Fruit fly (Drosophila melanogaster) whole organism, embryonic: Measurements from ENCODE around the gene CG1910.

Source experiments
- ATbp ChIP-seq: fragments of 200-800 bp; sonication (Bioruptor generic); optimal IDR thresholded peaks from 2 replicates; lab custom pipeline; 2017; ENCODE audit warnings: missing biosample characterization, mild to moderate bottlenecking, missing genetic modification characterization, missing genetic modification reagents
- Adf1 ChIP-seq: fragments of 200-800 bp; sonication (Bioruptor generic); IDR thresholded peaks from 2 replicates; pipeline ENCODE4 v1.3.6; 2022; ENCODE audit warnings: missing biosample characterization, missing genetic modification characterization
- Bteb2 ChIP-seq: fragments of 200-800 bp; sonication (Bioruptor generic); optimal IDR thresholded peaks from 2 replicates; lab custom pipeline; 2016; ENCODE audit warnings: missing biosample characterization, missing genetic modification characterization
- CG10274 ChIP-seq: fragments of 200-800 bp; sonication (Bioruptor generic); optimal IDR thresholded peaks from 3 replicates; lab custom pipeline; 2017; ENCODE audit warnings: missing biosample characterization, mild to moderate bottlenecking, missing genetic modification characterization
- CG11723 ChIP-seq: fragments of 200-800 bp; sonication (Bioruptor generic); optimal IDR thresholded peaks from 2 replicates; lab custom pipeline; 2017; ENCODE audit warnings: missing biosample characterization, mild to moderate bottlenecking, missing genetic modification characterization
- CG12155 ChIP-seq: fragments of 200-800 bp; sonication (Bioruptor generic); optimal IDR thresholded peaks from 3 replicates; lab custom pipeline; 2016; ENCODE audit warnings: missing biosample characterization, missing genetic modification characterization
- CG14014 ChIP-seq: fragments of 200-800 bp; sonication (Bioruptor generic); IDR thresholded peaks from 2 replicates; pipeline ENCODE4 v1.3.6; 2022; ENCODE audit warnings: missing biosample characterization, missing genetic modification characterization
- CG18476 ChIP-seq: fragments of 200-800 bp; sonication (Bioruptor generic); optimal IDR thresholded peaks from 2 replicates; lab custom pipeline; 2016; ENCODE audit warnings: missing biosample characterization, mild to moderate bottlenecking, missing genetic modification characterization
- CG18764 ChIP-seq: fragments of 200-800 bp; sonication (Bioruptor generic); optimal IDR thresholded peaks from 3 replicates; lab custom pipeline; 2016; ENCODE audit warnings: missing biosample characterization, missing genetic modification characterization
- CG2116 ChIP-seq: fragments of 200-800 bp; sonication (Bioruptor generic); optimal IDR thresholded peaks from 3 replicates; lab custom pipeline; 2018; ENCODE audit warnings: missing biosample characterization, mild to moderate bottlenecking, missing genetic modification characterization
- CG2712 ChIP-seq: fragments of 200-800 bp; optimal IDR thresholded peaks from 3 replicates; lab custom pipeline; 2019; ENCODE audit warnings: missing biosample characterization, mild to moderate bottlenecking, missing genetic modification characterization, moderate library complexity
- CG3065 ChIP-seq: fragments of 200-800 bp; sonication (Bioruptor generic); optimal IDR thresholded peaks from 2 replicates; lab custom pipeline; 2016; ENCODE audit warnings: missing biosample characterization, missing genetic modification characterization
- CG32532 ChIP-seq: fragments of 200-800 bp; sonication (Bioruptor generic); IDR thresholded peaks from 2 replicates; pipeline ENCODE4 v1.3.6; 2022; ENCODE audit warnings: missing biosample characterization, missing genetic modification characterization
- CG3995 ChIP-seq: fragments of 200-800 bp; sonication (Bioruptor generic); optimal IDR thresholded peaks from 3 replicates; lab custom pipeline; 2016; ENCODE audit warnings: missing biosample characterization, missing genetic modification characterization
- CG6254 ChIP-seq: fragments of 200-800 bp; sonication (Bioruptor generic); optimal IDR thresholded peaks from 3 replicates; lab custom pipeline; 2017; ENCODE audit warnings: mild to moderate bottlenecking, missing biosample characterization, missing genetic modification reagents, missing genetic modification characterization
- CG6791 ChIP-seq: fragments of 200-800 bp; sonication (Bioruptor generic); IDR thresholded peaks from 3 replicates; pipeline ENCODE4 v1.3.6; 2022; ENCODE audit warnings: missing biosample characterization, missing genetic modification characterization; ENCODE audit not compliant: partially characterized antibody
- Camta ChIP-seq: fragments of 200-800 bp; sonication (Bioruptor generic); optimal IDR thresholded peaks from 2 replicates; lab custom pipeline; 2016; ENCODE audit warnings: missing biosample characterization, missing genetic modification characterization
- Chrac-16 ChIP-seq: fragments of 200-800 bp; sonication (Bioruptor generic); optimal IDR thresholded peaks from 3 replicates; lab custom pipeline; 2016; ENCODE audit warnings: missing biosample characterization, missing genetic modification characterization
- Deaf1 ChIP-seq: fragments of 200-800 bp; optimal IDR thresholded peaks from 3 replicates; lab custom pipeline; 2019; ENCODE audit warnings: missing biosample characterization, mild to moderate bottlenecking, missing genetic modification characterization, moderate library complexity
- Dp ChIP-seq: fragments of 200-800 bp; sonication (Bioruptor generic); optimal IDR thresholded peaks from 2 replicates; lab custom pipeline; 2018; ENCODE audit warnings: missing biosample characterization, mild to moderate bottlenecking, missing genetic modification characterization, moderate library complexity
- HLH54F ChIP-seq: fragments of 200-800 bp; sonication (Bioruptor generic); optimal IDR thresholded peaks from 3 replicates; lab custom pipeline; 2016; ENCODE audit warnings: missing biosample characterization, missing genetic modification characterization
- Hand ChIP-seq: fragments of 200-800 bp; sonication (Bioruptor generic); optimal IDR thresholded peaks from 2 replicates; lab custom pipeline; 2017; ENCODE audit warnings: mild to moderate bottlenecking, missing biosample characterization, missing genetic modification reagents, missing genetic modification characterization
- Hr3 ChIP-seq: fragments of 200-800 bp; sonication (Bioruptor generic); optimal IDR thresholded peaks from 3 replicates; lab custom pipeline; 2016; ENCODE audit warnings: missing biosample characterization, missing genetic modification characterization
- Kr ChIP-seq: fragments of 200-800 bp; sonication (Bioruptor generic); optimal IDR thresholded peaks from 2 replicates; lab custom pipeline; 2017; ENCODE audit warnings: missing biosample characterization, mild to moderate bottlenecking, missing genetic modification characterization
- Meics ChIP-seq: fragments of 200-800 bp; sonication (Bioruptor generic); optimal IDR thresholded peaks from 2 replicates; lab custom pipeline; 2017; ENCODE audit warnings: missing biosample characterization, mild to moderate bottlenecking, missing genetic modification characterization
- Mes4 ChIP-seq: fragments of 200-800 bp; sonication (Bioruptor generic); optimal IDR thresholded peaks from 2 replicates; lab custom pipeline; 2016; ENCODE audit warnings: missing biosample characterization, missing genetic modification characterization
- Nf-YA ChIP-seq: fragments of 200-800 bp; sonication (Bioruptor generic); IDR thresholded peaks from 2 replicates; pipeline ENCODE4 v1.3.6; 2022; ENCODE audit warnings: missing biosample characterization, missing genetic modification characterization
- Opbp ChIP-seq: fragments of 200-800 bp; sonication (Bioruptor generic); IDR thresholded peaks from 3 replicates; pipeline ENCODE4 v1.3.6; 2022; ENCODE audit warnings: missing biosample characterization, missing genetic modification characterization; ENCODE audit not compliant: partially characterized antibody
- Poxn ChIP-seq: fragments of 200-800 bp; sonication (Bioruptor generic); IDR thresholded peaks from 2 replicates; pipeline ENCODE4 v1.3.6; 2022; ENCODE audit warnings: missing biosample characterization, missing genetic modification characterization
- Side ChIP-seq: fragments of 200-800 bp; sonication (Bioruptor generic); optimal IDR thresholded peaks from 2 replicates; lab custom pipeline; 2016; ENCODE audit warnings: missing biosample characterization, missing genetic modification characterization
- Sox102F ChIP-seq: fragments of 200-800 bp; sonication (Bioruptor generic); optimal IDR thresholded peaks from 2 replicates; lab custom pipeline; 2018; ENCODE audit warnings: missing biosample characterization, mild to moderate bottlenecking, missing genetic modification characterization, moderate library complexity
- Sry-δ ChIP-seq: fragments of 200-800 bp; sonication (Bioruptor generic); optimal IDR thresholded peaks from 2 replicates; lab custom pipeline; 2016; ENCODE audit warnings: missing biosample characterization, missing genetic modification characterization
- az2 ChIP-seq: fragments of 200-800 bp; sonication (Bioruptor generic); optimal IDR thresholded peaks from 3 replicates; lab custom pipeline; 2016; ENCODE audit warnings: missing biosample characterization, missing genetic modification characterization
- bbx ChIP-seq: fragments of 200-800 bp; sonication (Bioruptor generic); IDR thresholded peaks from 2 replicates; pipeline ENCODE4 v1.3.6; 2022; ENCODE audit warnings: missing biosample characterization, missing genetic modification characterization; ENCODE audit not compliant: partially characterized antibody
- chinmo ChIP-seq: fragments of 200-800 bp; sonication (Bioruptor generic); IDR thresholded peaks from 4 replicates; pipeline ENCODE4 v1.3.6; 2022; ENCODE audit warnings: missing biosample characterization, missing genetic modification characterization; ENCODE audit not compliant: partially characterized antibody
- en ChIP-seq: fragments of 200-800 bp; sonication (Bioruptor generic); optimal IDR thresholded peaks from 2 replicates; lab custom pipeline; 2016; ENCODE audit warnings: missing biosample characterization, missing genetic modification characterization
- eyg ChIP-seq: fragments of 200-800 bp; sonication (Bioruptor generic); optimal IDR thresholded peaks from 3 replicates; lab custom pipeline; 2016; ENCODE audit warnings: missing biosample characterization, missing genetic modification characterization
- gt ChIP-seq: fragments of 200-800 bp; sonication (Bioruptor generic); IDR thresholded peaks from 2 replicates; pipeline ENCODE4 v1.3.6; 2022; ENCODE audit warnings: missing biosample characterization, missing genetic modification characterization
- nerfin-2 ChIP-seq: fragments of 200-800 bp; sonication (Bioruptor generic); IDR thresholded peaks from 2 replicates; pipeline ENCODE4 v1.3.6; 2022; ENCODE audit warnings: missing biosample characterization, missing genetic modification characterization; ENCODE audit not compliant: partially characterized antibody
- nom ChIP-seq: fragments of 200-800 bp; sonication (Bioruptor generic); optimal IDR thresholded peaks from 2 replicates; lab custom pipeline; 2017; ENCODE audit warnings: missing biosample characterization, missing genetic modification characterization, mild to moderate bottlenecking, moderate library complexity, missing genetic modification reagents
- sc ChIP-seq, 3 experiments: fragments of >200 bp in 2 of 3; fragments of 200-800 bp in 1 of 3; sonication (Bioruptor generic) in 1 of 3; optimal IDR thresholded peaks; 2 replicates in 2 of 3; 3 replicates in 1 of 3; lab custom pipeline; 2017; ENCODE audit warnings: mild to moderate bottlenecking in 1 of 3, missing biosample characterization in 1 of 3, missing genetic modification characterization in 1 of 3, missing genetic modification reagents in 1 of 3
- sens-2 ChIP-seq: fragments of 200-800 bp; sonication (Bioruptor generic); IDR thresholded peaks from 2 replicates; pipeline ENCODE4 v1.3.6; 2022; ENCODE audit warnings: missing biosample characterization, missing genetic modification characterization
- stwl ChIP-seq: fragments of 200-800 bp; sonication (Bioruptor generic); optimal IDR thresholded peaks from 3 replicates; lab custom pipeline; 2018; ENCODE audit warnings: missing biosample characterization, mild to moderate bottlenecking, missing genetic modification characterization, moderate library complexity
- tgo ChIP-seq: fragments of 200-800 bp; sonication (Bioruptor generic); IDR thresholded peaks from 3 replicates; pipeline ENCODE4 v1.3.6; 2022; ENCODE audit warnings: missing biosample characterization, missing genetic modification characterization
- tin ChIP-seq: fragments of 200-800 bp; sonication (Bioruptor generic); optimal IDR thresholded peaks from 3 replicates; lab custom pipeline; 2016; ENCODE audit warnings: missing biosample characterization, missing genetic modification characterization
- usp ChIP-seq: fragments of >200 bp; optimal IDR thresholded peaks from 2 replicates; lab custom pipeline; 2017; ENCODE audit warnings: missing biosample characterization, missing genetic modification characterization
- wdn ChIP-seq: fragments of 200-800 bp; sonication (Bioruptor generic); IDR thresholded peaks from 2 replicates; pipeline ENCODE4 v1.3.6; 2022; ENCODE audit warnings: missing biosample characterization, missing genetic modification characterization
- yki ChIP-seq: fragments of >200 bp; optimal IDR thresholded peaks from 3 replicates; lab custom pipeline; 2018
- zfh1 ChIP-seq: fragments of 200-800 bp; sonication (Bioruptor generic); IDR thresholded peaks from 3 replicates; pipeline ENCODE4 v1.3.6; 2022; ENCODE audit warnings: missing biosample characterization, missing genetic modification characterization

CG1910 gene

DNA sequence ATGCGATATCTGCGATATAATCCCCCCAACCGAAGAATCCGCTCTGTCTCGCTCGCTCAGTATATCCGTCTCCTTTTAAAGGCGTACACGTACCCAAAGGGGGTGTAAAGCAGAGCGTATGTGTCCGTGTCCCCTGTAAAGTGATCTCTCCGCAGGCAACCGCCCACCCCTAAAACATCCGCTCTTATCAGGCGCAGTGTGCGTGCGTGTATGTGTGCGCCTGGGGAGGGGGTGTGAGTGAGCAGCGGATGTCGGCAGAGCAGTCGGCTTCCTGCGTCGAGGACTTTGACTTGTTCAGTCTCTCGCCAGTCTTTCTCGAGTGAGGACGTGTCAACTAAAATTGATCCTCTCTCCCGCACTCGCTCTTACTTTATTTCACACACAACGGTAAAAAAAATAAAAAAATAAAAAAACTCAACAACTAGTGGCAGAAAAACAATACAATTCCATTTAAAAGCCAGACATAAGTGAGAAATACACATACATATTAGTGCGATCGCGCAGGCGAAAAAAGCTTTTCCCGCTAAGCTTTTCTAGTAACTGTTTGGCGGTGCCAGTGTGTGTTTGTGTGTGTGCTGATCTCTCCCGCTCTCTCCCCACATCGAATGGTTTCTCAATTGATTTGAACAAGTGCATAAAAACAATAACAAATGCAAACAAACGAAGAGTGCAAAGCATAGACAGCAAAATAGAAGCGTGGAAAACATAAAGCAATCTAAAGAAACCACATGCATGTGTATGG lies 21.8 kb upstream of the CG1910 start (continued):
- TF ChIP-seq CG6791 (GFP tag; lab: Robert Waterston, UW) (no peak), az2 (GFP tag; lab: Kevin White, UChicago) (no peak), Mes4 (GFP tag; lab: Kevin White, UChicago) (no peak), Kr (GFP tag; lab: Kevin White, UChicago) (peak; percentile 2), bbx (GFP tag; lab: Robert Waterston, UW) (peak; percentile 26; the same call in 1 of the 2 replicates), gt (GFP tag; lab: Robert Waterston, UW) (no peak), CG11723 (GFP tag; lab: Kevin White, UChicago) (no peak), stwl (no peak), CG14014 (GFP tag; lab: Robert Waterston, UW) (0 out of 2 replicates have a peak, but pooled peaks have one; percentile 10), CG18764 (GFP tag; lab: Kevin White, UChicago) (no peak), CG3065 (GFP tag; lab: Kevin White, UChicago) (no peak), CG18476 (GFP tag; lab: Kevin White, UChicago) (no peak), Adf1 (GFP tag; lab: Robert Waterston, UW) (peak; percentile 86), Nf-YA (GFP tag; lab: Robert Waterston, UW) (no peak), Bteb2 (no peak), Meics (GFP tag; lab: Kevin White, UChicago) (no peak), sens-2 (GFP tag; lab: Robert Waterston, UW) (0 out of 2 replicates have a peak, but pooled peaks have one; percentile 33), Opbp (GFP tag; lab: Robert Waterston, UW) (0 out of 3 replicates have a peak, but pooled peaks have one; percentile 28), usp (GFP tag; lab: Kevin White, UChicago) (no peak), Poxn (GFP tag; lab: Robert Waterston, UW) (no peak), Deaf1 (peak; percentile 48), CG2116 (no peak), zfh1 (GFP tag; lab: Robert Waterston, UW) (no peak; the same call in 2 of the 3 replicates), wdn (no peak), Sry-δ (GFP tag; lab: Kevin White, UChicago) (no peak), Dp (GFP tag; lab: Kevin White, UChicago) (no peak), Side (GFP tag; lab: Kevin White, UChicago) (no peak), CG6254 (GFP tag; lab: Kevin White, UChicago) (peak; percentile 5), en (GFP tag; lab: Kevin White, UChicago) (peak; percentile 7), tin (GFP tag; lab: Kevin White, UChicago) (no peak), tgo (GFP tag; lab: Robert Waterston, UW) (no peak), yki (lab: Kevin White, UChicago) (no peak), HLH54F (GFP tag; lab: Kevin White, UChicago) (no peak), chinmo (GFP tag; lab: Robert Waterston, UW) (0 out of 4 replicates have a peak, but pooled peaks have one; percentile 55), eyg (GFP tag; lab: Kevin White, UChicago) (peak; percentile 9), nom (GFP tag; lab: Kevin White, UChicago) (peak; percentile 95), Camta (no peak), sc (optimal IDR thresholded peaks at IDR 0.05; lab: Kevin White, UChicago) (no peak), sc (GFP tag; optimal IDR thresholded peaks at IDR 0.05; lab: Kevin White, UChicago) (no peak), Sox102F (GFP tag; lab: Kevin White, UChicago) (no peak), CG2712 (tag; lab: Kevin White, UChicago) (peak; percentile 16), CG32532 (GFP tag; lab: Robert Waterston, UW) (peak; percentile 22; the same call in 1 of the 2 replicates), CG3995 (GFP tag; lab: Kevin White, UChicago) (no peak), Hr3 (no peak), ATbp (GFP tag; lab: Kevin White, UChicago) (peak; percentile 38), nerfin-2 (no peak), CG10274 (GFP tag; lab: Kevin White, UChicago) (no peak), Hand (GFP tag; lab: Kevin White, UChicago) (no peak), Chrac-16 (GFP tag; lab: Kevin White, UChicago) (no peak), CG12155 (GFP tag; lab: Kevin White, UChicago) (peak; percentile 50)
